Worm (Caenorhabditis elegans): ENCODE results near the gene M106.3.

M106.3 gene

ce11 chrII:10861723-10862486 lies 1.2 kb upstream of the M106.3 start (continued):
- TF ChIP-seq ama-1 (optimal IDR thresholded peaks at IDR 0.05) (no peak), nhr-67 (tag; optimal IDR thresholded peaks at IDR 0.05) (no peak), nfya-1 (tag; optimal IDR thresholded peaks at IDR 0.05; ENCODE audit: insufficient read depth) (peak; percentile 3), elt-3 (tag; optimal IDR thresholded peaks at IDR 0.05) (no peak), pqm-1 (tag; optimal IDR thresholded peaks at IDR 0.05) (peak; percentile 23), snpc-4 (tag; optimal IDR thresholded peaks at IDR 0.05) (no peak), nhr-23 (tag; optimal IDR thresholded peaks at IDR 0.05) (peak; percentile 1), ceh-28 (tag; optimal IDR thresholded peaks at IDR 0.05) (no peak), nhr-12 (tag; optimal IDR thresholded peaks at IDR 0.05) (no peak), nhr-77 (tag; optimal IDR thresholded peaks at IDR 0.05) (no peak), lin-39 (tag; optimal IDR thresholded peaks at IDR 0.05) (peak; percentile 28)

- TF ChIP-seq mml-1 (tag; optimal IDR thresholded peaks at IDR 0.05), result no peak
- TF ChIP-seq nfya-1 (tag; optimal IDR thresholded peaks at IDR 0.05; ENCODE audit: insufficient read depth), result peak; percentile 99
- no peak for TF ChIP-seq nhr-12 (tag; optimal IDR thresholded peaks at IDR 0.05)
- no peak for TF ChIP-seq nhr-23 (tag; optimal IDR thresholded peaks at IDR 0.05)
- TF ChIP-seq ceh-9 (tag; optimal IDR thresholded peaks at IDR 0.05), result no peak
These were observed 596 bp upstream of the M106.3 start for ce11 chrII:10861305-10861704.

ce11 chrII:10859359-10859758 lies 1.4 kb downstream of the M106.3 start:
- TF ChIP-seq elt-1 (tag; optimal IDR thresholded peaks at IDR 0.05) (no peak), nhr-77 (tag; optimal IDR thresholded peaks at IDR 0.05) (no peak), elt-2 (tag; optimal IDR thresholded peaks at IDR 0.05) (peak; percentile 3), ama-1 (optimal IDR thresholded peaks at IDR 0.05) (no peak)

ce11 chrII:10857077-10857476 lies 3.6 kb downstream of the M106.3 start, which contains the start of gene M106.7:
Gene M106.7 (minus strand): TSS chrII:10857177.
- TF ChIP-seq fkh-10 (GFP tag; optimal IDR thresholded peaks at IDR 0.05), result no peak
- no peak for TF ChIP-seq lin-39 (tag; optimal IDR thresholded peaks at IDR 0.05)
- TF ChIP-seq eor-1 (tag; optimal IDR thresholded peaks at IDR 0.05), result no peak
- no peak for TF ChIP-seq R02D3.7 (tag; optimal IDR thresholded peaks at IDR 0.05)
- TF ChIP-seq fos-1 (tag; optimal IDR thresholded peaks at IDR 0.05), result no peak
- TF ChIP-seq mdl-1 (tag; optimal IDR thresholded peaks at IDR 0.05), result no peak
- no peak for TF ChIP-seq lin-15B (tag; optimal IDR thresholded peaks at IDR 0.05)
- no peak for TF ChIP-seq hmg-11 (tag; optimal IDR thresholded peaks at IDR 0.05)
- no peak for TF ChIP-seq ceh-28 (tag; optimal IDR thresholded peaks at IDR 0.05)
- no peak for TF ChIP-seq nhr-12 (tag; optimal IDR thresholded peaks at IDR 0.05)
- no peak for TF ChIP-seq aly-2 (tag; optimal IDR thresholded peaks at IDR 0.05)
- no peak for TF ChIP-seq pqm-1 (tag; optimal IDR thresholded peaks at IDR 0.05)

ce11 chrII:10852880-10853279 lies 7.8 kb downstream of the M106.3 start:
- TF ChIP-seq elt-1 (tag; optimal IDR thresholded peaks at IDR 0.05), result no peak
- TF ChIP-seq tbx-2 (tag; optimal IDR thresholded peaks at IDR 0.05), result no peak
- TF ChIP-seq lsy-12 (tag; optimal IDR thresholded peaks at IDR 0.05), result no peak
- TF ChIP-seq mdl-1 (tag; optimal IDR thresholded peaks at IDR 0.05), result no peak
- no peak for TF ChIP-seq nhr-12 (tag; optimal IDR thresholded peaks at IDR 0.05)
- no peak for TF ChIP-seq nhr-67 (tag; optimal IDR thresholded peaks at IDR 0.05)
- no peak for TF ChIP-seq unc-39 (tag; optimal IDR thresholded peaks at IDR 0.05)
- no peak for TF ChIP-seq fkh-10 (GFP tag; optimal IDR thresholded peaks at IDR 0.05)
- no peak for TF ChIP-seq skn-1 (tag; optimal IDR thresholded peaks at IDR 0.05)
- TF ChIP-seq ceh-82 (tag; optimal IDR thresholded peaks at IDR 0.05), result no peak
- no peak for TF ChIP-seq fos-1 (tag; optimal IDR thresholded peaks at IDR 0.05)
- TF ChIP-seq lin-39 (tag; optimal IDR thresholded peaks at IDR 0.05), result no peak
- no peak for TF ChIP-seq mml-1 (tag; optimal IDR thresholded peaks at IDR 0.05)
- TF ChIP-seq ceh-16 (tag; optimal IDR thresholded peaks at IDR 0.05), result no peak
- TF ChIP-seq hmg-11 (tag; optimal IDR thresholded peaks at IDR 0.05), result no peak

- TF ChIP-seq egl-27 (tag; optimal IDR thresholded peaks at IDR 0.05) (peak; percentile 53), nhr-43 (tag; optimal IDR thresholded peaks at IDR 0.05; ENCODE audit: poor library complexity, severe bottlenecking) (peak; percentile 74), fos-1 (tag; optimal IDR thresholded peaks at IDR 0.05) (no peak), lin-15B (tag; optimal IDR thresholded peaks at IDR 0.05) (peak; percentile 24), snpc-4 (tag; optimal IDR thresholded peaks at IDR 0.05) (peak; percentile 34), zag-1 (tag; optimal IDR thresholded peaks at IDR 0.05) (no peak), daf-12 (tag; optimal IDR thresholded peaks at IDR 0.05) (no peak), nhr-237 (tag; optimal IDR thresholded peaks at IDR 0.05) (no peak), R02D3.7 (tag; optimal IDR thresholded peaks at IDR 0.05) (peak; percentile 20), ztf-11 (tag; optimal IDR thresholded peaks at IDR 0.05) (no peak), elt-3 (tag; optimal IDR thresholded peaks at IDR 0.05) (no peak), mml-1 (tag; optimal IDR thresholded peaks at IDR 0.05) (no peak), eor-1 (tag; optimal IDR thresholded peaks at IDR 0.05) (no peak), hmg-11 (tag; optimal IDR thresholded peaks at IDR 0.05) (peak; percentile 64), aly-2 (tag; optimal IDR thresholded peaks at IDR 0.05) (no peak), ceh-9 (tag; optimal IDR thresholded peaks at IDR 0.05) (no peak), pha-4 (tag; optimal IDR thresholded peaks at IDR 0.05) (peak; percentile 86), jun-1 (tag; optimal IDR thresholded peaks at IDR 0.05) (peak; percentile 67), ceh-28 (tag; optimal IDR thresholded peaks at IDR 0.05) (peak; percentile 62), elt-1 (tag; optimal IDR thresholded peaks at IDR 0.05) (peak; percentile 43), nhr-76 (tag; optimal IDR thresholded peaks at IDR 0.05) (no peak), unc-62 (GFP tag; optimal IDR thresholded peaks at IDR 0.05) (peak; percentile 98), ama-1 (optimal IDR thresholded peaks at IDR 0.05) (no peak), elt-2 (tag; optimal IDR thresholded peaks at IDR 0.05) (peak; percentile 83), nhr-23 (tag; optimal IDR thresholded peaks at IDR 0.05) (peak; percentile 70)
These were observed 9.6 kb downstream of the M106.3 start for ce11 chrII:10851110-10851509.
